Fruit fly (Drosophila melanogaster) whole organism, embryonic: ENCODE data around the gene lqfR.

Source experiments
- ATbp ChIP-seq: fragments of 200-800 bp; sonication (Bioruptor generic); optimal IDR thresholded peaks from 2 replicates; lab custom pipeline; 2017; ENCODE audit warnings: missing biosample characterization, mild to moderate bottlenecking, missing genetic modification characterization, missing genetic modification reagents
- Adf1 ChIP-seq: fragments of 200-800 bp; sonication (Bioruptor generic); IDR thresholded peaks from 2 replicates; pipeline ENCODE4 v1.3.6; 2022; ENCODE audit warnings: missing biosample characterization, missing genetic modification characterization
- Awh ChIP-seq: fragments of 200-800 bp; sonication (Bioruptor generic); IDR thresholded peaks from 2 replicates; pipeline ENCODE4, ENCODE4 v1.3.6; 2022; ENCODE audit warnings: missing biosample characterization, missing genetic modification characterization
- CG10979 ChIP-seq: fragments of 200-800 bp; sonication (Bioruptor generic); optimal IDR thresholded peaks from 2 replicates; lab custom pipeline; 2018; ENCODE audit warnings: missing biosample characterization, mild to moderate bottlenecking, missing genetic modification characterization, moderate library complexity
- CG11093 ChIP-seq: fragments of 200-800 bp; sonication (Bioruptor generic); IDR thresholded peaks from 3 replicates; pipeline ENCODE4 v1.3.6; 2022; ENCODE audit warnings: missing biosample characterization, missing genetic modification characterization
- CG12155 ChIP-seq: fragments of 200-800 bp; sonication (Bioruptor generic); optimal IDR thresholded peaks from 3 replicates; lab custom pipeline; 2016; ENCODE audit warnings: missing biosample characterization, missing genetic modification characterization
- CG13894 ChIP-seq: fragments of 200-800 bp; sonication (Bioruptor generic); optimal IDR thresholded peaks from 3 replicates; lab custom pipeline; 2018; ENCODE audit warnings: missing biosample characterization, mild to moderate bottlenecking, missing genetic modification characterization, moderate library complexity
- CG14710 ChIP-seq: fragments of 200-800 bp; sonication (Bioruptor generic); optimal IDR thresholded peaks from 3 replicates; lab custom pipeline; 2019; ENCODE audit warnings: missing biosample characterization, mild to moderate bottlenecking, missing genetic modification characterization, moderate library complexity
- CG1602 ChIP-seq: fragments of 200-800 bp; sonication (Bioruptor generic); optimal IDR thresholded peaks from 3 replicates; lab custom pipeline; 2016; ENCODE audit warnings: missing biosample characterization, missing genetic modification characterization
- CG17328 ChIP-seq: fragments of 200-800 bp; sonication (Bioruptor generic); IDR thresholded peaks from 2 replicates; pipeline ENCODE4 v1.3.6; 2022; ENCODE audit warnings: missing biosample characterization, missing genetic modification characterization
- CG17829 ChIP-seq: fragments of 200-800 bp; optimal IDR thresholded peaks from 2 replicates; lab custom pipeline; 2019; ENCODE audit warnings: missing biosample characterization, mild to moderate bottlenecking, missing genetic modification characterization, moderate library complexity
- CG18764 ChIP-seq: fragments of 200-800 bp; sonication (Bioruptor generic); optimal IDR thresholded peaks from 3 replicates; lab custom pipeline; 2016; ENCODE audit warnings: missing biosample characterization, missing genetic modification characterization
- CG2875 ChIP-seq: fragments of 200-800 bp; sonication (Bioruptor generic); optimal IDR thresholded peaks from 2 replicates; lab custom pipeline; 2017; ENCODE audit warnings: missing biosample characterization, mild to moderate bottlenecking, missing genetic modification characterization, missing genetic modification reagents
- CG34422 ChIP-seq: fragments of 200-800 bp; sonication (Bioruptor generic); IDR thresholded peaks from 3 replicates; pipeline ENCODE4 v1.3.6; 2022; ENCODE audit warnings: missing biosample characterization, missing genetic modification characterization
- CG43689 ChIP-seq: fragments of 200-800 bp; sonication (Bioruptor generic); IDR thresholded peaks from 2 replicates; pipeline ENCODE4 v1.3.6; 2022; ENCODE audit warnings: missing biosample characterization, missing genetic modification characterization
- CG4730 ChIP-seq: fragments of 200-800 bp; sonication (Bioruptor generic); IDR thresholded peaks from 2 replicates; pipeline ENCODE4 v1.3.6; 2022; ENCODE audit warnings: missing biosample characterization, missing genetic modification characterization
- CG5245 ChIP-seq: fragments of 200-800 bp; sonication (Bioruptor generic); optimal IDR thresholded peaks from 3 replicates; lab custom pipeline; 2016; ENCODE audit warnings: missing biosample characterization, missing genetic modification characterization
- CG9437 ChIP-seq: fragments of 200-800 bp; sonication (Bioruptor generic); optimal IDR thresholded peaks from 2 replicates; lab custom pipeline; 2018; ENCODE audit warnings: missing biosample characterization, mild to moderate bottlenecking, missing genetic modification characterization
- CG9932 ChIP-seq: fragments of 200-800 bp; sonication (Bioruptor generic); IDR thresholded peaks from 2 replicates; pipeline ENCODE4 v1.3.6; 2022; ENCODE audit warnings: missing biosample characterization, missing genetic modification characterization
- CHES-1-like ChIP-seq: fragments of 200-800 bp; sonication (Bioruptor generic); optimal IDR thresholded peaks from 2 replicates; lab custom pipeline; 2016; ENCODE audit warnings: missing biosample characterization, missing genetic modification characterization
- Dad ChIP-seq: fragments of 200-800 bp; sonication (Bioruptor generic); optimal IDR thresholded peaks from 3 replicates; lab custom pipeline; 2016; ENCODE audit warnings: missing biosample characterization, missing genetic modification characterization
- Ets65A ChIP-seq: fragments of 200-800 bp; sonication (Bioruptor generic); peaks from one replicate; lab custom pipeline; 2016; ENCODE audit warnings: missing biosample characterization, missing genetic modification characterization
- Fer1 ChIP-seq: fragments of 200-800 bp; sonication (Bioruptor generic); optimal IDR thresholded peaks from 2 replicates; lab custom pipeline; 2017; ENCODE audit warnings: missing biosample characterization, mild to moderate bottlenecking, missing genetic modification characterization
- Fer3 ChIP-seq: fragments of 200-800 bp; sonication (Bioruptor generic); optimal IDR thresholded peaks from 2 replicates; lab custom pipeline; 2018; ENCODE audit warnings: missing biosample characterization, mild to moderate bottlenecking, missing genetic modification characterization, moderate library complexity
- Hey ChIP-seq: fragments of 200-800 bp; sonication (Bioruptor generic); optimal IDR thresholded peaks from 3 replicates; lab custom pipeline; 2018; ENCODE audit warnings: missing biosample characterization, mild to moderate bottlenecking, missing genetic modification characterization
- HmgZ ChIP-seq: fragments of 200-800 bp; sonication (Bioruptor generic); optimal IDR thresholded peaks from 2 replicates; lab custom pipeline; 2018; ENCODE audit warnings: missing biosample characterization, mild to moderate bottlenecking, missing genetic modification characterization
- Lpt ChIP-seq: fragments of >200 bp; optimal IDR thresholded peaks from 2 replicates; lab custom pipeline; 2018; ENCODE audit warnings: missing biosample characterization, missing genetic modification characterization
- MESR4 ChIP-seq: fragments of 200-800 bp; sonication (Bioruptor generic); optimal IDR thresholded peaks from 2 replicates; lab custom pipeline; 2018; ENCODE audit warnings: missing biosample characterization, mild to moderate bottlenecking, missing genetic modification characterization, moderate library complexity
- Nf-YA ChIP-seq: fragments of 200-800 bp; sonication (Bioruptor generic); IDR thresholded peaks from 2 replicates; pipeline ENCODE4 v1.3.6; 2022; ENCODE audit warnings: missing biosample characterization, missing genetic modification characterization
- Oaz ChIP-seq: fragments of 200-800 bp; sonication (Bioruptor generic); IDR thresholded peaks from 2 replicates; pipeline ENCODE4 v1.3.6; 2022; ENCODE audit warnings: missing biosample characterization, missing genetic modification characterization
- Poxn ChIP-seq: fragments of 200-800 bp; sonication (Bioruptor generic); IDR thresholded peaks from 2 replicates; pipeline ENCODE4 v1.3.6; 2022; ENCODE audit warnings: missing biosample characterization, missing genetic modification characterization
- bigmax ChIP-seq: fragments of 200-800 bp; sonication (Bioruptor generic); optimal IDR thresholded peaks from 2 replicates; lab custom pipeline; 2018; ENCODE audit warnings: missing biosample characterization, mild to moderate bottlenecking, missing genetic modification characterization
- bsh ChIP-seq, 2 experiments: fragments of 200-800 bp; sonication (Bioruptor generic); optimal IDR thresholded peaks; 2 replicates each; lab custom pipeline; 2017 to 2018; ENCODE audit warnings: mild to moderate bottlenecking in 2 of 2, missing biosample characterization in 2 of 2, missing genetic modification characterization in 2 of 2, moderate library complexity in 1 of 2
- cas ChIP-seq: fragments of 200-800 bp; sonication (Bioruptor generic); IDR thresholded peaks from 2 replicates; pipeline ENCODE4 v1.3.6; 2022; ENCODE audit warnings: missing biosample characterization, missing genetic modification characterization
- da ChIP-seq: fragments of 200-800 bp; sonication (Bioruptor generic); optimal IDR thresholded peaks from 2 replicates; lab custom pipeline; 2016; ENCODE audit warnings: missing biosample characterization, missing genetic modification characterization
- emc ChIP-seq: fragments of 200-800 bp; sonication (Bioruptor generic); optimal IDR thresholded peaks from 2 replicates; lab custom pipeline; 2016; ENCODE audit warnings: missing biosample characterization, missing genetic modification characterization
- fd3F ChIP-seq: fragments of 200-800 bp; sonication (Bioruptor generic); optimal IDR thresholded peaks from 2 replicates; lab custom pipeline; 2018; ENCODE audit warnings: missing biosample characterization, mild to moderate bottlenecking, missing genetic modification characterization, moderate library complexity
- ftz-f1 ChIP-seq: fragments of 200-800 bp; sonication (Bioruptor generic); optimal IDR thresholded peaks from 2 replicates; lab custom pipeline; 2016; ENCODE audit warnings: missing biosample characterization, missing genetic modification characterization
- gem ChIP-seq: fragments of 200-800 bp; sonication (Bioruptor generic); optimal IDR thresholded peaks from 2 replicates; lab custom pipeline; 2019; ENCODE audit warnings: missing biosample characterization, mild to moderate bottlenecking, missing genetic modification characterization, moderate library complexity
- hkb ChIP-seq, 2 experiments: fragments of 200-800 bp in 1 of 2; fragments of >200 bp in 1 of 2; sonication (Bioruptor generic) in 1 of 2; IDR thresholded peaks in 1 of 2; optimal IDR thresholded peaks in 1 of 2; 2 replicates each; pipeline versions ENCODE4 v1.3.6 to Lab custom; 2017 to 2022; ENCODE audit warnings: missing biosample characterization in 1 of 2, missing genetic modification characterization in 1 of 2
- jumu ChIP-seq: fragments of 200-800 bp; sonication (Bioruptor generic); optimal IDR thresholded peaks from 3 replicates; lab custom pipeline; 2016; ENCODE audit warnings: missing biosample characterization, missing genetic modification characterization
- lov ChIP-seq, 2 experiments: fragments of 200-800 bp in 1 of 2; fragments of >200 bp in 1 of 2; sonication (Bioruptor generic) in 1 of 2; IDR thresholded peaks in 1 of 2; optimal IDR thresholded peaks in 1 of 2; 2 replicates in 1 of 2; 3 replicates in 1 of 2; pipeline versions ENCODE4 v1.3.6 to Lab custom; 2017 to 2022; ENCODE audit warnings: missing biosample characterization in 1 of 2, missing genetic modification characterization in 1 of 2
- phol ChIP-seq: fragments of 200-800 bp; sonication (Bioruptor generic); optimal IDR thresholded peaks from 3 replicates; lab custom pipeline; 2018; ENCODE audit warnings: missing biosample characterization, mild to moderate bottlenecking, missing genetic modification characterization, moderate library complexity
- pros ChIP-seq: fragments of 200-800 bp; sonication (Bioruptor generic); optimal IDR thresholded peaks from 3 replicates; lab custom pipeline; 2019; ENCODE audit warnings: missing biosample characterization, mild to moderate bottlenecking, missing genetic modification characterization, moderate library complexity
- sd ChIP-seq: fragments of 200-800 bp; sonication (Bioruptor generic); optimal IDR thresholded peaks from 3 replicates; lab custom pipeline; 2018; ENCODE audit warnings: missing biosample characterization, mild to moderate bottlenecking, missing genetic modification characterization, moderate library complexity
- sens ChIP-seq: fragments of 200-800 bp; sonication (Bioruptor generic); peaks from one replicate; lab custom pipeline; 2016; ENCODE audit warnings: missing biosample characterization, missing genetic modification characterization
- sisA ChIP-seq: fragments of 200-800 bp; sonication (Bioruptor generic); IDR thresholded peaks from 2 replicates; pipeline ENCODE4 v1.3.6; 2022; ENCODE audit warnings: missing biosample characterization, missing genetic modification characterization
- vnd ChIP-seq: fragments of 200-800 bp; sonication (Bioruptor generic); IDR thresholded peaks from 3 replicates; pipeline ENCODE4 v1.3.6; 2022; ENCODE audit warnings: missing biosample characterization, missing genetic modification characterization; ENCODE audit not compliant: partially characterized antibody
- zfh2 ChIP-seq: fragments of 200-800 bp; sonication (Bioruptor generic); optimal IDR thresholded peaks from 2 replicates; lab custom pipeline; 2016; ENCODE audit warnings: missing biosample characterization, missing genetic modification characterization

The lqfR gene

DNA sequence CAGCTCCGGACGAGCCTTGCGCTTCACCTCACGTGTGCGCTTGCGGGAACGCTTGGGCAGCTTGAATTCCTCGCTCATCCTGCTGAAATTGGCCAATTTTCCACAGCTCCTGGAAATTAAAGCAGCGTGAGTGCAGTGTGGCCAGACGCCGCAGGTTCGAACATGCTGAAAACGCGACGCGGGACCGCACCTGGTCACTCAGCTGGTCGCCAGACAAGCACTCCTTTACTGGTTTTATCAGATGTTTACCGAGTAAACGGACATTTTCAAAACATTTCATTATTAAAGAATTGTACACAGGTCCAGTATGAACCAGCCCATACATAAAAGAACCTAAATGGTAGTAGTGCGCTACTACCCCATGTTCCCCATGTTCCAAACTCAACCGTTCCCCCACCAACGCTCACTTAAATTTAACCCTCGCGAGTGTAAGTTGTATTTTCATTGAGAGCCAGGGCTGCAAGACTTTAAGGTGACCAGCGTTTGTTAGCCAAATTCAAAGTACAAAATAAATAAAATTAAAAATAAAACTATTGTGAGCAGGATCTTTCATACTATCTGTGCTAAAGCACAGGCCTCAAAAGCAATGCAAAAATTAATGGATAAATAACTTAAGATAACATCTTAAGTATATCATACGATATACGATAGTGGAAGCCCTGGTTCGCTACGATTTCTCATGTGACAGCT, 48.7 kb upstream of the lqfR start, which contains the start of the genes JMJD6, CG7071 and Muted (continued):
- TF ChIP-seq CG13894 (peak; percentile 94), CG10979 (tag; lab: Kevin White, UChicago) (peak; percentile 84), hkb (optimal IDR thresholded peaks at IDR 0.05; lab: Kevin White, UChicago) (peak; percentile 58), hkb (GFP tag; IDR thresholded peaks at IDR 0.05; lab: Robert Waterston, UW) (peak; percentile 90), Awh (GFP tag; lab: Robert Waterston, UW) (peak; percentile 85), CG17829 (tag; lab: Kevin White, UChicago) (peak; percentile 88), CHES-1-like (GFP tag; lab: Kevin White, UChicago) (peak; percentile 85), vnd (GFP tag; lab: Robert Waterston, UW) (peak; percentile 77), CG43689 (GFP tag; lab: Robert Waterston, UW) (no peak; the same call in 1 of the 2 replicates), lov (optimal IDR thresholded peaks at IDR 0.05; lab: Kevin White, UChicago) (no peak), lov (GFP tag; IDR thresholded peaks at IDR 0.05; lab: Robert Waterston, UW) (peak; percentile 87; the same call in 2 of the 3 replicates), MESR4 (GFP tag; lab: Kevin White, UChicago) (peak; percentile 76), sens (GFP tag; lab: Kevin White, UChicago) (peak; percentile 97), Ets65A (GFP tag; lab: Kevin White, UChicago) (peak; percentile 98), Oaz (GFP tag; lab: Robert Waterston, UW) (peak; percentile 88), da (peak; percentile 34), CG2875 (GFP tag; lab: Kevin White, UChicago) (peak; percentile 72), CG1602 (peak; percentile 93), zfh2 (GFP tag; lab: Kevin White, UChicago) (peak; percentile 95), sisA (peak; percentile 93), Fer3 (peak; percentile 93), bsh (GFP tag; optimal IDR thresholded peaks at IDR 0.05; lab: Kevin White, UChicago) (peak in 1 of 2 experiments; percentile 91), Lpt (GFP tag; lab: Kevin White, UChicago) (no peak), Nf-YA (GFP tag; lab: Robert Waterston, UW) (peak; percentile 53; the same call in 1 of the 2 replicates), CG34422 (GFP tag; lab: Robert Waterston, UW) (peak; percentile 93), Poxn (GFP tag; lab: Robert Waterston, UW) (peak; percentile 76), Hey (tag; lab: Kevin White, UChicago) (peak; percentile 63), emc (peak; percentile 64), CG9932 (GFP tag; lab: Robert Waterston, UW) (peak; percentile 98), ftz-f1 (GFP tag; lab: Kevin White, UChicago) (peak; percentile 74), ATbp (GFP tag; lab: Kevin White, UChicago) (peak; percentile 73), Adf1 (GFP tag; lab: Robert Waterston, UW) (peak; percentile 69), bigmax (GFP tag; lab: Kevin White, UChicago) (no peak), CG17328 (GFP tag; lab: Robert Waterston, UW) (peak; percentile 88), CG12155 (peak; percentile 93), Dad (peak; percentile 74), CG11093 (GFP tag; lab: Robert Waterston, UW) (peak; percentile 85; the same call in 1 of the 3 replicates), CG4730 (GFP tag; lab: Robert Waterston, UW) (peak; percentile 87), fd3F (GFP tag; lab: Kevin White, UChicago) (peak; percentile 90), sd (tag; lab: Kevin White, UChicago) (peak; percentile 73), Fer1 (GFP tag; lab: Kevin White, UChicago) (peak; percentile 92), pros (peak; percentile 25), jumu (GFP tag; lab: Kevin White, UChicago) (peak; percentile 88), CG5245 (peak; percentile 84), CG9437 (GFP tag; lab: Kevin White, UChicago) (peak; percentile 79), CG18764 (GFP tag; lab: Kevin White, UChicago) (peak; percentile 87), cas (GFP tag; lab: Robert Waterston, UW) (peak; percentile 87), gem (tag; lab: Kevin White, UChicago) (peak; percentile 95), HmgZ (tag; lab: Kevin White, UChicago) (peak; percentile 93), CG14710 (tag; lab: Kevin White, UChicago) (peak; percentile 94), phol (peak; percentile 93)
